Worm (Caenorhabditis elegans) whole organism, L4/young adult: ENCODE data around the gene mtq-2.

Experiments used
- dao-5 ChIP-seq: sonication (generic microtip); optimal IDR thresholded peaks from 2 replicates; lab custom pipeline; 2016; ENCODE audit warnings: missing genotype, missing genetic modification characterization, moderate library complexity, missing compliant biosample characterization
- him-1 ChIP-seq: sonication (generic microtip); optimal IDR thresholded peaks from 2 replicates; lab custom pipeline; 2016; ENCODE audit warnings: missing genotype, missing genetic modification reagents, missing genetic modification characterization, missing compliant biosample characterization

ce11 chrII:2177735-2178134 is 11.5 kb downstream of the mtq-2 start:
- TF ChIP-seq him-1 (tag; lab: Kevin White, UChicago): no peak
- no peak for TF ChIP-seq dao-5 (tag; lab: Kevin White, UChicago)
